2 worm cellular contexts compared by ENCODE assay signal in genomic region chrX:5837035-5837434, ce11.
TF ChIP-seq lines count a peak whose summit lies in the region.

No protein-coding gene starts in this region.

TF ChIP-seq in whole organism, L1 larva, 84 proteins besides CTCF, POLR2A, EP300 and RAD21 (continued from another document):
- peak in 1 of 2 experiments; percentile 28 for TF ChIP-seq lsy-2 (tag; optimal IDR thresholded peaks at IDR 0.05; lab: Kevin White, UChicago)
- TF ChIP-seq pag-3 (tag; optimal IDR thresholded peaks at IDR 0.05; lab: Kevin White, UChicago; ENCODE audit: borderline replicate concordance, insufficient read depth): no peak
- peak; percentile 56 for TF ChIP-seq nhr-85 (tag; lab: Kevin White, UChicago)
- TF ChIP-seq zag-1 (tag; optimal IDR thresholded peaks at IDR 0.05; lab: Kevin White, UChicago): no peak
- no peak for TF ChIP-seq ceh-90 (tag; optimal IDR thresholded peaks at IDR 0.05; lab: Kevin White, UChicago)
- TF ChIP-seq rnt-1 (tag; optimal IDR thresholded peaks at IDR 0.05; lab: Kevin White, UChicago): peak; percentile 44
- TF ChIP-seq ztf-11 (tag; optimal IDR thresholded peaks at IDR 0.05; lab: Kevin White, UChicago): no peak
- peak; percentile 40 for TF ChIP-seq nhr-20 (tag; optimal IDR thresholded peaks at IDR 0.05; lab: Kevin White, UChicago)
- TF ChIP-seq elt-3 (tag; optimal IDR thresholded peaks at IDR 0.05; lab: Kevin White, UChicago): peak in 1 of 6 experiments; percentile 64
- TF ChIP-seq lin-35 (GFP tag; optimal IDR thresholded peaks at IDR 0.05; lab: Kevin White, UChicago): peak in 1 of 2 experiments; percentile 47

TF ChIP-seq in whole organism, L2 larva, 48 proteins besides CTCF, POLR2A, EP300 and RAD21 (continued from another document):
- TF ChIP-seq zag-1 (tag; optimal IDR thresholded peaks at IDR 0.05; lab: Kevin White, UChicago) (no peak), nhr-10 (tag; optimal IDR thresholded peaks at IDR 0.05; lab: Kevin White, UChicago) (no peak), snpc-4 (tag; optimal IDR thresholded peaks at IDR 0.05; lab: Kevin White, UChicago) (no peak), unc-62 (GFP tag; optimal IDR thresholded peaks at IDR 0.05; lab: Kevin White, UChicago) (no peak), blmp-1 (tag; optimal IDR thresholded peaks at IDR 0.05; lab: Kevin White, UChicago; ENCODE audit: insufficient read depth) (peak; percentile 47), nhr-6 (tag; optimal IDR thresholded peaks at IDR 0.05; lab: Kevin White, UChicago) (peak; percentile 15), sem-4 (tag; optimal IDR thresholded peaks at IDR 0.05; lab: Kevin White, UChicago) (peak; percentile 76), elt-1 (tag; optimal IDR thresholded peaks at IDR 0.05; lab: Kevin White, UChicago) (no peak), unc-39 (tag; optimal IDR thresholded peaks at IDR 0.05; lab: Kevin White, UChicago) (no peak), ceh-16 (tag; optimal IDR thresholded peaks at IDR 0.05; lab: Kevin White, UChicago) (no peak), lsy-2 (tag; optimal IDR thresholded peaks at IDR 0.05; lab: Kevin White, UChicago) (peak in 1 of 2 experiments; percentile 66), mdl-1 (tag; optimal IDR thresholded peaks at IDR 0.05; lab: Kevin White, UChicago) (no peak), nhr-23 (tag; optimal IDR thresholded peaks at IDR 0.05; lab: Kevin White, UChicago) (no peak), nhr-77 (tag; optimal IDR thresholded peaks at IDR 0.05; lab: Kevin White, UChicago) (no peak), ztf-1 (GFP tag; conservative IDR thresholded peaks at IDR 0.05; lab: Robert Waterston, UW) (no peak), ztf-4 (tag; optimal IDR thresholded peaks at IDR 0.05; lab: Kevin White, UChicago) (no peak), fos-1 (tag; optimal IDR thresholded peaks at IDR 0.05; lab: Kevin White, UChicago) (peak; percentile 22), mab-5 (tag; optimal IDR thresholded peaks at IDR 0.05; lab: Kevin White, UChicago) (peak; percentile 38), lin-39 (tag; optimal IDR thresholded peaks at IDR 0.05; lab: Kevin White, UChicago) (no peak), nhr-11 (tag; optimal IDR thresholded peaks at IDR 0.05; lab: Kevin White, UChicago) (no peak), ZK546.5 (tag; optimal IDR thresholded peaks at IDR 0.05; lab: Kevin White, UChicago) (no peak), F13H6.1 (tag; optimal IDR thresholded peaks at IDR 0.05; lab: Kevin White, UChicago) (peak; percentile 69), nhr-21 (tag; optimal IDR thresholded peaks at IDR 0.05; lab: Kevin White, UChicago) (no peak), sma-3 (GFP tag; optimal IDR thresholded peaks at IDR 0.05; lab: Kevin White, UChicago) (peak; percentile 7), crh-2 (tag; optimal IDR thresholded peaks at IDR 0.05; lab: Kevin White, UChicago) (peak; percentile 47), nhr-12 (tag; optimal IDR thresholded peaks at IDR 0.05; lab: Kevin White, UChicago) (no peak), gmeb-1 (tag; optimal IDR thresholded peaks at IDR 0.05; lab: Kevin White, UChicago) (no peak), aly-2 (tag; optimal IDR thresholded peaks at IDR 0.05; lab: Kevin White, UChicago) (no peak), ceh-82 (tag; optimal IDR thresholded peaks at IDR 0.05; lab: Kevin White, UChicago) (no peak), sma-9 (GFP tag; optimal IDR thresholded peaks at IDR 0.05; lab: Kevin White, UChicago) (peak; percentile 81), sma-9 (tag; optimal IDR thresholded peaks at IDR 0.05; lab: Kevin White, UChicago) (no peak), alr-1 (tag; optimal IDR thresholded peaks at IDR 0.05; lab: Kevin White, UChicago) (no peak)
